Fruit fly (Drosophila melanogaster): ENCODE measurements around the gene S-Lap3.

Gene S-Lap3

DNA sequence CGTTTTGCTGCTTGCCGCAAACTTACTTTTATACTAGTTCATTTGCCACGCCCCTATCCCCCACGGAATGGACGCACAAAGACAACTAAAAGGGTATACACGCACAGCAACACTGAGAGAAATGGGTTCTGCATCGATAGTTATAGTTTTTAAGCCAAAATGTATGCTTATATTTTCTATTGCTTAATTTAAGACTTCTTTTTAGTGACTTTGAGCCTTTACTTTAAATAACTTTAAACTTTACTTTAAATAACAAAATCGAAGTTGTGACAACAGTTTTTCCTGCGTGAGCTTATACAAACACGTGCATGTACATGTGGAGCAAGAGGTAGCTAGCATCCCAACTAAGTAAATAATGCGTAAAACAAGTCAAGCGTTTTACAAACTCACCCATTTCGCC lies 17.5 kb downstream of the S-Lap3 start (continued):
- TF ChIP-seq CG13287 (GFP tag; IDR thresholded peaks at IDR 0.05; ENCODE audit: partially characterized antibody) (no peak), lbe (GFP tag; optimal IDR thresholded peaks at IDR 0.05) (no peak), HmgD (GFP tag; optimal IDR thresholded peaks at IDR 0.05) (no peak), CG18764 (GFP tag; optimal IDR thresholded peaks at IDR 0.05) (no peak), CG6791 (GFP tag; IDR thresholded peaks at IDR 0.05; ENCODE audit: partially characterized antibody) (no peak), CG16779 (GFP tag; IDR thresholded peaks at IDR 0.05) (no peak), Hmr (GFP tag; optimal IDR thresholded peaks at IDR 0.05) (peak; percentile 49), MBD-R2 (GFP tag; IDR thresholded peaks at IDR 0.05) (no peak; the same call in 1 of the 2 replicates), Spps (tag; optimal IDR thresholded peaks at IDR 0.05) (no peak), CG17359 (tag; optimal IDR thresholded peaks at IDR 0.05) (peak; percentile 42), CG6272 (GFP tag; IDR thresholded peaks at IDR 0.05) (0 out of 2 replicates have a peak, but pooled peaks have one; percentile 7), onecut (GFP tag; IDR thresholded peaks at IDR 0.05) (no peak), nmo (GFP tag; optimal IDR thresholded peaks at IDR 0.05) (peak; percentile 1), C15 (GFP tag; IDR thresholded peaks at IDR 0.05) (no peak), zf30C (GFP tag; optimal IDR thresholded peaks at IDR 0.05) (no peak), sc (optimal IDR thresholded peaks at IDR 0.05) (no peak), sc (GFP tag; optimal IDR thresholded peaks at IDR 0.05) (no peak), CG7556 (GFP tag; optimal IDR thresholded peaks at IDR 0.05) (peak; percentile 31), caup (GFP tag; optimal IDR thresholded peaks at IDR 0.05; ENCODE audit: severe bottlenecking) (peak; percentile 15), nerfin-2 (GFP tag; IDR thresholded peaks at IDR 0.05; ENCODE audit: partially characterized antibody) (no peak), Rx (GFP tag; IDR thresholded peaks at IDR 0.05) (no peak), al (GFP tag; IDR thresholded peaks at IDR 0.05) (no peak), fd102C (GFP tag; optimal IDR thresholded peaks at IDR 0.05) (no peak), p53 (GFP tag; optimal IDR thresholded peaks at IDR 0.05) (no peak), CG15269 (tag; optimal IDR thresholded peaks at IDR 0.05) (peak; percentile 39), CG9876 (GFP tag; optimal IDR thresholded peaks at IDR 0.05) (no peak), HmgZ (tag; optimal IDR thresholded peaks at IDR 0.05) (no peak), CG1024 (GFP tag; IDR thresholded peaks at IDR 0.05) (no peak), Hmx (GFP tag; optimal IDR thresholded peaks at IDR 0.05) (no peak), CG17361 (GFP tag; IDR thresholded peaks at IDR 0.05) (no peak), Trl (optimal IDR thresholded peaks at IDR 0.05) (no peak), Trl (GFP tag; optimal IDR thresholded peaks at IDR 0.05) (no peak), gsb-n (tag; optimal IDR thresholded peaks at IDR 0.05) (no peak), Nf-YC (tag; optimal IDR thresholded peaks at IDR 0.05) (no peak), HHEX (GFP tag; optimal IDR thresholded peaks at IDR 0.05) (peak; percentile 9), Abd-B (GFP tag; optimal IDR thresholded peaks at IDR 0.05) (no peak), CG34422 (GFP tag; IDR thresholded peaks at IDR 0.05) (no peak), CG4854 (GFP tag; optimal IDR thresholded peaks at IDR 0.05) (no peak), sna (GFP tag; IDR thresholded peaks at IDR 0.05; ENCODE audit: partially characterized antibody) (no peak), CG15073 (GFP tag; optimal IDR thresholded peaks at IDR 0.05) (no peak), chinmo (GFP tag; IDR thresholded peaks at IDR 0.05; ENCODE audit: partially characterized antibody) (no peak), CG4820 (GFP tag; optimal IDR thresholded peaks at IDR 0.05) (no peak), Eip74EF (GFP tag; optimal IDR thresholded peaks at IDR 0.05) (no peak), CG8765 (GFP tag; IDR thresholded peaks at IDR 0.05) (no peak), CG12219 (GFP tag; optimal IDR thresholded peaks at IDR 0.05) (no peak), CG32767 (GFP tag; IDR thresholded peaks at IDR 0.05) (0 out of 2 replicates have a peak, but pooled peaks have one; percentile 19), gfzf (GFP tag; optimal IDR thresholded peaks at IDR 0.05) (no peak), jing (GFP tag; optimal IDR thresholded peaks at IDR 0.05) (no peak), Hr3 (GFP tag; optimal IDR thresholded peaks at IDR 0.05) (no peak), CG15479 (GFP tag; optimal IDR thresholded peaks at IDR 0.05) (no peak), CG11723 (GFP tag; optimal IDR thresholded peaks at IDR 0.05) (no peak), gt (GFP tag; IDR thresholded peaks at IDR 0.05) (no peak)
